Worm (Caenorhabditis elegans): ENCODE measurements around the gene T11F9.14.

ce11 chrV:11459255-11459654 is 21.4 kb downstream of the T11F9.14 start, which contains the start of gene T11F9.1:
- TF ChIP-seq flt-1 (GFP tag; IDR thresholded peaks at IDR 0.05) (no peak), cog-1 (tag; optimal IDR thresholded peaks at IDR 0.05) (no peak), T22C8.4 (GFP tag; IDR thresholded peaks at IDR 0.05) (no peak), ztf-23 (GFP tag; IDR thresholded peaks at IDR 0.05) (no peak)
